Worm (Caenorhabditis elegans): ENCODE data around the gene T10D4.19.
"Not testable (repeated sequence)": the region's sequence is repeated elsewhere in the genome, so short reads cannot be mapped to it uniquely, and the experiment has no call there.

DNA sequence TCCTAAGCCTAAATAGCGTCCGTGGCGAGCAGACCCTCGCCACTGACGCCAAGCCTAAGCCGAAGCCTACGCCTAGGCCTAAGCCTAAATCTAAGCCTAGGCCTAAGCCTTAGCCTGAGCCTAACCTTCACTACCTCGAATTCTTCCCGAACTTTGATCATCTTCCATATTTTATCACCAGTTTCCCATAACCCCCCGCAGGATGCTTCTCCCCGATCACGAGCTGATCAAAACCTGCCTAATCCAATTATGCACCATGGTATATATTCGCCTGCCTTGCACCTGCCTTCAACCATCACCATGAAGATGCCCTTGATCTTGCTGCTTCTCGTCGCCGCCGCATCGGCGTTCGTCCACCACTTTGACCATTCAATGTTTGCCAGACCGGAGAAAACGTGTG, 25.0 kb upstream of the T10D4.19 start, which contains the start of gene ins-31:
- not testable (repeated sequence) for TF ChIP-seq aly-1 (tag; optimal IDR thresholded peaks at IDR 0.05); ama-1 (optimal IDR thresholded peaks at IDR 0.05)

Measured in whole organism, early embryonic.